Fruit fly (Drosophila melanogaster): ENCODE measurements around the gene Oseg1.

DNA sequence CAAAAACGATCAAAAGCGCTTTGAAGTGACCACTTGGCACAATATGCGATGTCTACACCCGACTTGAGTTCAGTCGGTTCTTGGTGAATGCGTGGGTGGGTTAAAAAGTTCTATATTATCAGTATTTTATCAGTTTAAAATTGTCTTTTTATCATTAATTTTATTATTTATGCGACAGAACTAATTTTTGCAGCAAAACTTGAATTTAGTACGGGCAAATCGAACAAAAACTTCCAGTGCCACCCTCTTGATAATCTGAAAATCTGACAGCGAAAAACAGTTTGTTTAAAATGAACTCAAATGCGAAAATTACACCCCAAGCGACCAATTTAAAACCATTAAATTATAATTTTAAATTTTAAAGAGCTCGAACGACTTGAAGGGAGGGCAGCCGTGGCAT lies 41.7 kb downstream of the Oseg1 start:
- no peak for TF ChIP-seq kay (GFP tag; ENCODE audit: borderline replicate concordance)
- TF ChIP-seq CG7101 (tag; optimal IDR thresholded peaks at IDR 0.05): no peak
- TF ChIP-seq Clk (GFP tag; optimal IDR thresholded peaks at IDR 0.05): no peak
- TF ChIP-seq bab1 (GFP tag; optimal IDR thresholded peaks at IDR 0.05): no peak
- TF ChIP-seq ovo (GFP tag; optimal IDR thresholded peaks at IDR 0.05): no peak
- TF ChIP-seq cic (GFP tag; optimal IDR thresholded peaks at IDR 0.05): no peak
- no peak for TF ChIP-seq pad (GFP tag; optimal IDR thresholded peaks at IDR 0.05)
- no peak for TF ChIP-seq toe (GFP tag; optimal IDR thresholded peaks at IDR 0.05)
- no peak for TF ChIP-seq CG5204 (GFP tag; optimal IDR thresholded peaks at IDR 0.05)
- TF ChIP-seq CG7045 (GFP tag; optimal IDR thresholded peaks at IDR 0.05): no peak
- TF ChIP-seq Hr96 (GFP tag; optimal IDR thresholded peaks at IDR 0.05): no peak

All from whole organism, adult.